Fruit fly (Drosophila melanogaster): Measurements from ENCODE around the gene ft.

The ft gene

DNA sequence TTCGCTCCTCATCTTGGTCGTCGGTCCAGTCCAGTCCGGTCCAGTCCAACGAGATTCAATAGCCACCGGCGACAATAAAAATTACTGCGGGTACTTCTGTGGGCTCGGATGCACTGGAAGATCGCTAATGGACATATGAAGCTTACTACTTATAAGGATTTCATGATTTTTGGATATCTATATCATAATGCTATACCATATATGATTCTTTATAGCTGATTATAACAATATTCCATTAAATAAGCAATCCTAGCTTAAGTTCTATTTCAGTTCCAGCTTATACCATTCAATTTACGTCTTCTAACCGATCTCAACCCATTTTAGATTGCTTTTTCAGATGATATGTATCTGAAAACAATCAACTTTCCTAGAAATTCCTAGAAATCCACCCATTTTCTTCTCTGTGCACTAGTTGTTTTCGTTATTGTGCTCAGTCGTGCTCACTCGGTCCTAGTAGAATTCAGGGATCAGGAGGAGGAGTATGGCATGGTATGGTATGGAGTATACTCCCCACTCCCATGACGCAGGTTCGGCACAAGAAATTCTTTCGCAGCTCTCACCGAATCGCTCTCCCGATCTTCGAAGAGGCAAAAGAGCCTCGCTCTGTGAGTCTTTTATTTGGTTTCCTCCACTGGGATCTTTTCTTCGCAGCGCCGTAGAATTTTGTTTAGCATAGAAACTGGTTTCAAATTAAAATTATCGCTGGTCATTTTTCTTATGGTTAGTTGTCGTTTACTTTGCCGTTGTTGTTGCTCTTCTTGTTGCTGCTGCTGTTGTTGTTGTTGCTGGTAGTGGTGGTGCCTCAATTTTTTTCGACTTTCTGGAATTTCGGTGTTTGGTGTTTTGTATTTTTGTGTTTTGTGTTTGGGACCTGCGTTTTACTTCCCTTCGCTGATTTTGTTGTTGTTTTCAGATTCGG lies 665 bp upstream of the ft start:
- no peak for TF ChIP-seq CG33017 (tag; optimal IDR thresholded peaks at IDR 0.05)
- no peak for TF ChIP-seq CG7101 (tag; optimal IDR thresholded peaks at IDR 0.05)
- TF ChIP-seq CG7045 (GFP tag; optimal IDR thresholded peaks at IDR 0.05): no peak

dm6 chr2L:4218820-4219219 lies 2.8 kb downstream of the ft start:
- no peak for TF ChIP-seq CG7101 (tag; optimal IDR thresholded peaks at IDR 0.05)
- no peak for TF ChIP-seq toe (GFP tag; optimal IDR thresholded peaks at IDR 0.05)
- TF ChIP-seq CG1620 (GFP tag; optimal IDR thresholded peaks at IDR 0.05): no peak
- TF ChIP-seq CG33017 (tag; optimal IDR thresholded peaks at IDR 0.05): no peak
- no peak for TF ChIP-seq ovo (GFP tag; optimal IDR thresholded peaks at IDR 0.05)
- TF ChIP-seq pad (GFP tag; optimal IDR thresholded peaks at IDR 0.05): no peak
- TF ChIP-seq cnc (optimal IDR thresholded peaks at IDR 0.05): no peak
- TF ChIP-seq cic (GFP tag; optimal IDR thresholded peaks at IDR 0.05): no peak
- no peak for TF ChIP-seq kay (GFP tag; ENCODE audit: borderline replicate concordance)
- TF ChIP-seq CG7045 (GFP tag; optimal IDR thresholded peaks at IDR 0.05): no peak
- no peak for TF ChIP-seq CG5204 (GFP tag; optimal IDR thresholded peaks at IDR 0.05)
- no peak for TF ChIP-seq CG11617 (GFP tag; optimal IDR thresholded peaks at IDR 0.05)
- TF ChIP-seq CG14711 (tag; optimal IDR thresholded peaks at IDR 0.05): no peak
- TF ChIP-seq Mnt (GFP tag; optimal IDR thresholded peaks at IDR 0.05): no peak
- no peak for TF ChIP-seq Clk (GFP tag; optimal IDR thresholded peaks at IDR 0.05)
- TF ChIP-seq Hr96 (GFP tag; optimal IDR thresholded peaks at IDR 0.05): no peak
- no peak for TF ChIP-seq bab1 (GFP tag; optimal IDR thresholded peaks at IDR 0.05)
- no peak for TF ChIP-seq Crg-1 (GFP tag; optimal IDR thresholded peaks at IDR 0.05)
- no peak for TF ChIP-seq CG12768 (GFP tag; optimal IDR thresholded peaks at IDR 0.05)
- no peak for TF ChIP-seq tj (GFP tag; optimal IDR thresholded peaks at IDR 0.05)

DNA sequence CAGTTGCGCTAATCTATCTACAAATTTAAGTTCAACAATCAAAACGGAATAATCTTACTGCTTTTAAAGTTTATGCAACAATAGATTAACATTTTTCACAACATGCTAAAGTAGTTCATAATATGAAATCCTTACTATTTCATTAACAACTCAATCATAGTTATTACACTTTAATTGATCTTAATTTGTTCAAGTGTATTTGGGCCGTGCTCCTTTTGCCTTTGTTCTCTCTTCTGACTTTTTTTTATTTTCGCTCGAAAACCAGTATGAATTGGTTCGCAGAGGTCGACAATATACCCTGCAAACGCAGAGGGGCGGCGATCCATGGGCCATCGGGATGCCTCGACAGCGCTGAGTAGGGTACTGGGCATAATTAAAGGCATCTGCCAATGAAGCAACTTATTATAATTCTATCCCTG lies 10.3 kb downstream of the ft start:
- TF ChIP-seq tj (GFP tag; optimal IDR thresholded peaks at IDR 0.05): no peak
- no peak for TF ChIP-seq pad (GFP tag; optimal IDR thresholded peaks at IDR 0.05)
- no peak for TF ChIP-seq CG11617 (GFP tag; optimal IDR thresholded peaks at IDR 0.05)
- TF ChIP-seq CG1620 (GFP tag; optimal IDR thresholded peaks at IDR 0.05): no peak
- no peak for TF ChIP-seq Mnt (GFP tag; optimal IDR thresholded peaks at IDR 0.05)
- TF ChIP-seq CG7045 (GFP tag; optimal IDR thresholded peaks at IDR 0.05): no peak
- no peak for TF ChIP-seq bab1 (GFP tag; optimal IDR thresholded peaks at IDR 0.05)
- no peak for TF ChIP-seq toe (GFP tag; optimal IDR thresholded peaks at IDR 0.05)
- TF ChIP-seq kay (GFP tag; ENCODE audit: borderline replicate concordance): no peak
- no peak for TF ChIP-seq cic (GFP tag; optimal IDR thresholded peaks at IDR 0.05)
- TF ChIP-seq ovo (GFP tag; optimal IDR thresholded peaks at IDR 0.05): no peak
- TF ChIP-seq CG12768 (GFP tag; optimal IDR thresholded peaks at IDR 0.05): no peak
- no peak for TF ChIP-seq Hr96 (GFP tag; optimal IDR thresholded peaks at IDR 0.05)
- TF ChIP-seq CG7101 (tag; optimal IDR thresholded peaks at IDR 0.05): no peak
- no peak for TF ChIP-seq Clk (GFP tag; optimal IDR thresholded peaks at IDR 0.05)

DNA sequence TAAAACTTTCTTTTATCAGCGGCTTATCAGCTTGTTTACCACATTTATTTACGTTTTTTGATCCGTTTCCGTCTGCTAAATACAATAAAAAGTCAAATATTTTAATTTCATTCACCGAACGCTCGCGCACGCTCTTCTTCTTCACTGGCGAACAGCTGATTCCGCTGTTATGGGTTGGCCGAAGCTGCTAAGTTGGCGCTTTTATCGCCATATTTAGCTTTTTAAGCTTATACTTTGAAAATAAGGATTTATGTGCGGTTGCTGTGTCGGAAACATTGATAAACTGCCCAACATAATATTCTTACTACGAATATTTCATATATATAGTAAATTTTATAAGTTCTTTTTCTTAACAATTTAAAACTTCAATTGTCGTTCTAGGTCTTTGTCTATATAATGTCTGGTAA lies 23.7 kb downstream of the ft start, which contains the start of gene Naprt:
Gene Naprt, minus strand, starts transcription at position 159 of the 407 bp plus-strand sequence.
- TF ChIP-seq CG12768 (GFP tag; optimal IDR thresholded peaks at IDR 0.05) (peak; percentile 17), tj (GFP tag; optimal IDR thresholded peaks at IDR 0.05) (peak; percentile 5), kay (GFP tag; ENCODE audit: borderline replicate concordance) (peak; percentile 34), CG1620 (GFP tag; optimal IDR thresholded peaks at IDR 0.05) (peak; percentile 4), CG7045 (GFP tag; optimal IDR thresholded peaks at IDR 0.05) (no peak), cic (GFP tag; optimal IDR thresholded peaks at IDR 0.05) (peak; percentile 82), pad (GFP tag; optimal IDR thresholded peaks at IDR 0.05) (peak; percentile 34), cnc (optimal IDR thresholded peaks at IDR 0.05) (no peak), toe (GFP tag; optimal IDR thresholded peaks at IDR 0.05) (peak; percentile 41)

DNA sequence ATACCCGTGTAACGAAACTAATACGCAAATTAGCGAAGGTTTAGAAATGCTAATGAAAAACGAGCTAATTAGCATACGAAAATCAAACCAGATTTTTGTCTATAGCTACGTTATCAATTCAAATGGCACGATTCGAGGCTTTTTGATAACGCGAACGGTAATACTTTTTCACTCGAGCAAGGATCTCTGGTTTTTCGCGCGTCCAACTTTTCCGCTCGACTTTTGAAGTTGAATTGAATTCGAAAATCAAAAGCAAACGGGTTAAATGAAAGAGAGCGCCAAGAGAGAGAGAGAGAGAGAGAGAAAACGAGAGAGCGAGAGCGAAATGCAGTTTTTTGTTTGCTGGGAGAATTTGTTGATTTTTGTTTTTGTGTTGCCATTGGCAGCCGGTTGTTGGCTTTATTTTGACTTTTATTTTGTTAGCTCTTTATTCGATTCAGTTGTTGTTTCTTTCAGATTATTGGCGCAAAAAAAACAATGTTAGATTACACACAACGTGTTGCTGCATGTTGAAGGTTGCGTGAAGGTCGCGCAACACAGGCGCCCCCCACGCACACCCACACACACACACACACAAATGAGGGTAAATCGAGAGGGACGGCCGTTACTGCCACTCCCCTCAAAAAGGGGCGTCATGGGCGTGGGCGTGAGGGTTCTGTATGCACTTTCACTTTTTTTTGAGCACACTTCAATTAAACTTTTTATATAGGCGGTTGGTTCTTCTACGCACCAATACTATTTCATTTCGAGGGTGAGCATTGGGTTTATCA lies 24.3 kb downstream of the ft start:
- TF ChIP-seq CG1620 (GFP tag; optimal IDR thresholded peaks at IDR 0.05): no peak
- TF ChIP-seq cic (GFP tag; optimal IDR thresholded peaks at IDR 0.05): no peak
- TF ChIP-seq Hr96 (GFP tag; optimal IDR thresholded peaks at IDR 0.05): no peak
- TF ChIP-seq CG12768 (GFP tag; optimal IDR thresholded peaks at IDR 0.05): no peak
- no peak for TF ChIP-seq CG33017 (tag; optimal IDR thresholded peaks at IDR 0.05)
- peak; percentile 32 for TF ChIP-seq CG11617 (GFP tag; optimal IDR thresholded peaks at IDR 0.05)
- no peak for TF ChIP-seq bab1 (GFP tag; optimal IDR thresholded peaks at IDR 0.05)
- TF ChIP-seq Crg-1 (GFP tag; optimal IDR thresholded peaks at IDR 0.05): no peak
- peak; percentile 22 for TF ChIP-seq Mnt (GFP tag; optimal IDR thresholded peaks at IDR 0.05)
- peak; percentile 21 for TF ChIP-seq CG5204 (GFP tag; optimal IDR thresholded peaks at IDR 0.05)
- peak; percentile 28 for TF ChIP-seq Clk (GFP tag; optimal IDR thresholded peaks at IDR 0.05)
- TF ChIP-seq pad (GFP tag; optimal IDR thresholded peaks at IDR 0.05): peak; percentile 77
- TF ChIP-seq CG7045 (GFP tag; optimal IDR thresholded peaks at IDR 0.05): peak; percentile 37

Measured in whole organism, adult.